Worm (Caenorhabditis elegans) whole organism, L3 larva: Measurements from ENCODE around the gene F26F2.10.

Source experiments
- nhr-11 ChIP-seq: fragments of 150-350 bp; optimal IDR thresholded peaks from 2 replicates; lab custom pipeline; 2014; ENCODE audit warnings: missing biosample characterization, missing genetic modification characterization
- nhr-76 ChIP-seq: fragments of 150-350 bp; sonication (generic microtip); optimal IDR thresholded peaks from 5 replicates; lab custom pipeline; 2014; ENCODE audit warnings: missing biosample characterization, missing genetic modification characterization
- unc-62 ChIP-seq: fragments of 150-350 bp; sonication (generic microtip); optimal IDR thresholded peaks from 4 replicates; lab custom pipeline; 2014; ENCODE audit warnings: missing biosample characterization, missing genetic modification reagents, missing genetic modification characterization

DNA sequence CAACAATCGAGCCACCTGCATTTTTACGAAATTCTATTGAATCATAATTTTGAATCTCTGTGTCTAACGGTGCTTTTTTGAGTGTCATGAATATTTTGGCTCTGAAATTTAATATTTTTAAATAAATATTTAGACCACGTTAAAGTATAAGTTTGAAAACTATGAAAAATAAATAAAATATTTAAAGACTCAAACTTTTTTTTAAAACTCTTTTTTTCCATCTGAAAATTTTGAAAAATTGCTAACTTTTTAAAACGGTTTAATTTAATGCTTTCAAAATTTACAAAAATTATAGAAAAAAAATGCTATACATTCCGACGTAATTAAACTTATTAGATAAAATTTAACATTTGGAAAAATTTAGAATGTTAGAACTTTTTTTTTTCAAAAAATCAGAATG is 50.6 kb downstream of the F26F2.10 start, which contains the start of gene slc-36.3:
- TF ChIP-seq nhr-76 (tag; lab: Kevin White, UChicago) (no peak), unc-62 (GFP tag; lab: Kevin White, UChicago) (no peak), nhr-11 (tag; lab: Kevin White, UChicago) (no peak)
